Fruit fly (Drosophila melanogaster) whole organism, embryonic: ENCODE data around the gene CG46434.
A peak's percentile ranks its signal among the peaks of the same experiment; 100 is the strongest.

ENCODE experiments used
- Atf-2 ChIP-seq: fragments of 200-800 bp; sonication (Bioruptor generic); optimal IDR thresholded peaks from 2 replicates; lab custom pipeline; 2016; ENCODE audit warnings: missing biosample characterization, missing genetic modification characterization
- Awh ChIP-seq: fragments of 200-800 bp; sonication (Bioruptor generic); IDR thresholded peaks from 2 replicates; pipeline ENCODE4, ENCODE4 v1.3.6; 2022; ENCODE audit warnings: missing biosample characterization, missing genetic modification characterization
- CG10321 ChIP-seq: fragments of 200-800 bp; sonication (Bioruptor generic); IDR thresholded peaks from 2 replicates; pipeline ENCODE4 v1.3.6; 2022; ENCODE audit warnings: missing biosample characterization, missing genetic modification characterization
- CG12236 ChIP-seq: fragments of 200-800 bp; sonication (Bioruptor generic); optimal IDR thresholded peaks from 2 replicates; lab custom pipeline; 2016; ENCODE audit warnings: missing biosample characterization, missing genetic modification characterization
- CG12659 ChIP-seq: fragments of 200-800 bp; sonication (Bioruptor generic); optimal IDR thresholded peaks from 3 replicates; lab custom pipeline; 2017; ENCODE audit warnings: mild to moderate bottlenecking, missing biosample characterization, missing genetic modification reagents, missing genetic modification characterization
- CG15696 ChIP-seq: fragments of 200-800 bp; sonication (Bioruptor generic); optimal IDR thresholded peaks from 2 replicates; lab custom pipeline; 2019; ENCODE audit warnings: missing biosample characterization, mild to moderate bottlenecking, missing genetic modification characterization, moderate library complexity
- CG18476 ChIP-seq: fragments of 200-800 bp; sonication (Bioruptor generic); optimal IDR thresholded peaks from 2 replicates; lab custom pipeline; 2016; ENCODE audit warnings: missing biosample characterization, mild to moderate bottlenecking, missing genetic modification characterization
- CG2199 ChIP-seq: fragments of 200-800 bp; sonication (Bioruptor generic); IDR thresholded peaks from 3 replicates; pipeline ENCODE4 v1.3.6; 2022; ENCODE audit warnings: missing biosample characterization, missing genetic modification characterization
- CG2889 ChIP-seq: fragments of 200-800 bp; sonication (Bioruptor generic); IDR thresholded peaks from 3 replicates; pipeline ENCODE4 v1.3.6; 2022; ENCODE audit warnings: missing biosample characterization, missing genetic modification characterization
- CG33213 ChIP-seq: fragments of 200-800 bp; sonication (Bioruptor generic); optimal IDR thresholded peaks from 3 replicates; lab custom pipeline; 2016; ENCODE audit warnings: missing biosample characterization, missing genetic modification characterization
- CG3838 ChIP-seq: fragments of 200-800 bp; sonication (Bioruptor generic); optimal IDR thresholded peaks from 3 replicates; lab custom pipeline; 2016; ENCODE audit warnings: missing biosample characterization, missing genetic modification characterization
- CG4360 ChIP-seq: fragments of 200-800 bp; sonication (Bioruptor generic); IDR thresholded peaks from 2 replicates; pipeline ENCODE4 v1.3.6; 2022; ENCODE audit warnings: missing biosample characterization, missing genetic modification characterization
- CG7786 ChIP-seq: fragments of 200-800 bp; sonication (Bioruptor generic); optimal IDR thresholded peaks from 2 replicates; lab custom pipeline; 2016; ENCODE audit warnings: missing biosample characterization, missing genetic modification characterization
- CG8478 ChIP-seq: fragments of >200 bp; optimal IDR thresholded peaks from 2 replicates; lab custom pipeline; 2018
- CG8944 ChIP-seq: fragments of 200-800 bp; sonication (Bioruptor generic); optimal IDR thresholded peaks from 3 replicates; lab custom pipeline; 2016; ENCODE audit warnings: missing biosample characterization, missing genetic modification characterization
- CG9817 ChIP-seq: fragments of 200-800 bp; sonication (Bioruptor generic); optimal IDR thresholded peaks from 2 replicates; lab custom pipeline; 2018; ENCODE audit warnings: missing biosample characterization, mild to moderate bottlenecking, missing genetic modification characterization, moderate library complexity
- CrebB ChIP-seq: fragments of 200-800 bp; sonication (Bioruptor generic); optimal IDR thresholded peaks from 3 replicates; lab custom pipeline; 2018; ENCODE audit warnings: missing biosample characterization, mild to moderate bottlenecking, missing genetic modification characterization
- Dll ChIP-seq: fragments of 200-800 bp; sonication (Bioruptor generic); IDR thresholded peaks from 4 replicates; pipeline ENCODE4 v1.3.6; 2022; ENCODE audit warnings: missing biosample characterization, missing genetic modification characterization; ENCODE audit not compliant: partially characterized antibody
- E2f2 ChIP-seq: fragments of 200-800 bp; sonication (Bioruptor generic); IDR thresholded peaks from 2 replicates; pipeline ENCODE4 v1.3.6; 2022; ENCODE audit warnings: missing biosample characterization, missing genetic modification characterization
- ERR ChIP-seq: fragments of 200-800 bp; sonication (Bioruptor generic); optimal IDR thresholded peaks from 2 replicates; lab custom pipeline; 2016; ENCODE audit warnings: missing biosample characterization, missing genetic modification characterization
- Ets97D ChIP-seq: fragments of 200-800 bp; sonication (Bioruptor generic); optimal IDR thresholded peaks from 3 replicates; lab custom pipeline; 2016; ENCODE audit warnings: missing biosample characterization, missing genetic modification characterization
- Fer1 ChIP-seq: fragments of 200-800 bp; sonication (Bioruptor generic); optimal IDR thresholded peaks from 2 replicates; lab custom pipeline; 2017; ENCODE audit warnings: missing biosample characterization, mild to moderate bottlenecking, missing genetic modification characterization
- GATAe ChIP-seq: fragments of 200-800 bp; sonication (Bioruptor generic); conservative IDR thresholded peaks from 2 replicates; pipeline ENCODE4 v1.3.6; 2022; ENCODE audit warnings: missing biosample characterization, missing genetic modification characterization
- Hmr ChIP-seq: fragments of 200-800 bp; sonication (Bioruptor generic); optimal IDR thresholded peaks from 3 replicates; lab custom pipeline; 2017; ENCODE audit warnings: mild to moderate bottlenecking, missing biosample characterization, missing genetic modification reagents, missing genetic modification characterization
- Hr51 ChIP-seq, 2 experiments: fragments of 200-800 bp; sonication (Bioruptor generic); optimal IDR thresholded peaks; 2 replicates in 1 of 2; 3 replicates in 1 of 2; lab custom pipeline; 2016 to 2018; ENCODE audit warnings: missing biosample characterization in 2 of 2, missing genetic modification characterization in 2 of 2, mild to moderate bottlenecking in 1 of 2, moderate library complexity in 1 of 2
- Lim3 ChIP-seq: fragments of 200-800 bp; sonication (Bioruptor generic); IDR thresholded peaks from 2 replicates; pipeline ENCODE4 v1.3.6; 2022; ENCODE audit warnings: missing biosample characterization, missing genetic modification characterization
- Mes4 ChIP-seq: fragments of 200-800 bp; sonication (Bioruptor generic); optimal IDR thresholded peaks from 2 replicates; lab custom pipeline; 2016; ENCODE audit warnings: missing biosample characterization, missing genetic modification characterization
- Nf-YA ChIP-seq: fragments of 200-800 bp; sonication (Bioruptor generic); IDR thresholded peaks from 2 replicates; pipeline ENCODE4 v1.3.6; 2022; ENCODE audit warnings: missing biosample characterization, missing genetic modification characterization
- Nf-YC ChIP-seq: fragments of 200-800 bp; optimal IDR thresholded peaks from 3 replicates; lab custom pipeline; 2019; ENCODE audit warnings: missing biosample characterization, mild to moderate bottlenecking, missing genetic modification characterization, moderate library complexity
- Oli ChIP-seq: fragments of 200-800 bp; sonication (Bioruptor generic); optimal IDR thresholded peaks from 2 replicates; lab custom pipeline; 2018; ENCODE audit warnings: missing biosample characterization, mild to moderate bottlenecking, missing genetic modification characterization, moderate library complexity
- Pdp1 ChIP-seq, 2 experiments: fragments of 200-800 bp; sonication (Bioruptor generic); optimal IDR thresholded peaks; 3 replicates each; lab custom pipeline; 2016; ENCODE audit warnings: missing biosample characterization in 2 of 2, missing genetic modification characterization in 2 of 2, mild to moderate bottlenecking in 1 of 2, moderate library complexity in 1 of 2
- Poxn ChIP-seq: fragments of 200-800 bp; sonication (Bioruptor generic); IDR thresholded peaks from 2 replicates; pipeline ENCODE4 v1.3.6; 2022; ENCODE audit warnings: missing biosample characterization, missing genetic modification characterization
- Sox100B ChIP-seq: fragments of 200-800 bp; sonication (Bioruptor generic); optimal IDR thresholded peaks from 3 replicates; lab custom pipeline; 2018; ENCODE audit warnings: missing biosample characterization, mild to moderate bottlenecking, missing genetic modification characterization
- Spps ChIP-seq: fragments of 200-800 bp; sonication (Bioruptor generic); optimal IDR thresholded peaks from 2 replicates; lab custom pipeline; 2018; ENCODE audit warnings: missing biosample characterization, mild to moderate bottlenecking, missing genetic modification characterization
- Usf ChIP-seq: fragments of 200-800 bp; sonication (Bioruptor generic); optimal IDR thresholded peaks from 2 replicates; lab custom pipeline; 2017; ENCODE audit warnings: missing genotype, missing biosample characterization, missing genetic modification characterization
- aop ChIP-seq: fragments of 200-800 bp; sonication (Bioruptor generic); IDR thresholded peaks from 2 replicates; pipeline ENCODE4 v1.3.6; 2022; ENCODE audit warnings: missing biosample characterization, missing genetic modification characterization
- bigmax ChIP-seq: fragments of 200-800 bp; sonication (Bioruptor generic); optimal IDR thresholded peaks from 2 replicates; lab custom pipeline; 2018; ENCODE audit warnings: missing biosample characterization, mild to moderate bottlenecking, missing genetic modification characterization
- chm ChIP-seq: fragments of 200-800 bp; sonication (Bioruptor generic); IDR thresholded peaks from 2 replicates; pipeline ENCODE4 v1.3.6; 2022; ENCODE audit warnings: missing biosample characterization, missing genetic modification characterization
- gro ChIP-seq: fragments of 200-800 bp; sonication (Bioruptor generic); optimal IDR thresholded peaks from 2 replicates; lab custom pipeline; 2016; ENCODE audit warnings: missing biosample characterization, missing genetic modification characterization
- gsb-n ChIP-seq: fragments of 200-800 bp; sonication (Bioruptor generic); optimal IDR thresholded peaks from 3 replicates; lab custom pipeline; 2018; ENCODE audit warnings: missing biosample characterization, mild to moderate bottlenecking, missing genetic modification characterization
- hkb ChIP-seq, 2 experiments: fragments of 200-800 bp in 1 of 2; fragments of >200 bp in 1 of 2; sonication (Bioruptor generic) in 1 of 2; IDR thresholded peaks in 1 of 2; optimal IDR thresholded peaks in 1 of 2; 2 replicates each; pipeline versions ENCODE4 v1.3.6 to Lab custom; 2017 to 2022; ENCODE audit warnings: missing biosample characterization in 1 of 2, missing genetic modification characterization in 1 of 2
- kni ChIP-seq: fragments of 200-800 bp; sonication (Bioruptor generic); optimal IDR thresholded peaks from 3 replicates; lab custom pipeline; 2017; ENCODE audit warnings: mild to moderate bottlenecking, missing biosample characterization, missing genetic modification reagents, missing genetic modification characterization
- onecut ChIP-seq: fragments of 200-800 bp; sonication (Bioruptor generic); IDR thresholded peaks from 2 replicates; pipeline ENCODE4 v1.3.6; 2022; ENCODE audit warnings: missing biosample characterization, missing genetic modification characterization
- sisA ChIP-seq: fragments of 200-800 bp; sonication (Bioruptor generic); IDR thresholded peaks from 2 replicates; pipeline ENCODE4 v1.3.6; 2022; ENCODE audit warnings: missing biosample characterization, missing genetic modification characterization
- slou ChIP-seq: fragments of 200-800 bp; sonication (Bioruptor generic); optimal IDR thresholded peaks from 3 replicates; lab custom pipeline; 2016; ENCODE audit warnings: missing biosample characterization, missing genetic modification characterization
- stc ChIP-seq: fragments of 200-800 bp; sonication (Bioruptor generic); IDR thresholded peaks from 2 replicates; pipeline ENCODE4 v1.3.6; 2022; ENCODE audit warnings: missing biosample characterization, missing genetic modification characterization
- sug ChIP-seq: fragments of 200-800 bp; optimal IDR thresholded peaks from 2 replicates; lab custom pipeline; 2019; ENCODE audit warnings: missing biosample characterization, mild to moderate bottlenecking, missing genetic modification characterization, moderate library complexity
- tgo ChIP-seq: fragments of 200-800 bp; sonication (Bioruptor generic); IDR thresholded peaks from 3 replicates; pipeline ENCODE4 v1.3.6; 2022; ENCODE audit warnings: missing biosample characterization, missing genetic modification characterization
- vfl ChIP-seq: fragments of 200-800 bp; sonication (Bioruptor generic); optimal IDR thresholded peaks from 2 replicates; lab custom pipeline; 2016; ENCODE audit warnings: missing biosample characterization, missing genetic modification characterization
- zf30C ChIP-seq: fragments of 200-800 bp; sonication (Bioruptor generic); optimal IDR thresholded peaks from 3 replicates; lab custom pipeline; 2018; ENCODE audit warnings: missing biosample characterization, mild to moderate bottlenecking, missing genetic modification characterization
- zfh1 ChIP-seq: fragments of 200-800 bp; sonication (Bioruptor generic); IDR thresholded peaks from 3 replicates; pipeline ENCODE4 v1.3.6; 2022; ENCODE audit warnings: missing biosample characterization, missing genetic modification characterization

The CG46434 gene

DNA sequence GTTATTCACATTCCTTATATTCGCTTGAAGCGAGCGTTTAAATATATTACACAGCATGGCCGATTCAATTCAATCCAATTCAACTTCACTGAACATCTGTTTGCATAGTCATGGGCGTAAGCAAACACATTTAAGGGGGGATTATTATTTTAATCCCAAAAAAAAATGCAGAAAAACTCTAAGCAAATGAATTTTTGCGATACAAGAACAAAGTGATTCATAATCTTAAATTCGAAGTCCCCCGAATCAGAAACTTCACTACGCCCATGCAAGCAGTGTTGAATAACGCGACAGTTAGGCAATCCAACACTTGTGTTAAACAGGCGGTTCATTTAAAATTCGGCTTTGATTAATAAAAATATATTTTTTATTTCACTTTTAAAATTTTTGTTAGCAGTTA, 46.4 kb upstream of the CG46434 start, which contains the start of gene CG14100 (continued):
- TF ChIP-seq sug (tag; lab: Kevin White, UChicago) (peak; percentile 100), gsb-n (tag; lab: Kevin White, UChicago) (peak; percentile 100), hkb (optimal IDR thresholded peaks at IDR 0.05; lab: Kevin White, UChicago) (no peak), hkb (GFP tag; IDR thresholded peaks at IDR 0.05; lab: Robert Waterston, UW) (peak; percentile 100), aop (GFP tag; lab: Robert Waterston, UW) (peak; percentile 100), CG2889 (GFP tag; lab: Robert Waterston, UW) (peak; percentile 100), CG12236 (GFP tag; lab: Kevin White, UChicago) (peak; percentile 100), Poxn (GFP tag; lab: Robert Waterston, UW) (peak; percentile 100), CG9817 (tag; lab: Kevin White, UChicago) (peak; percentile 100), Atf-2 (GFP tag; lab: Kevin White, UChicago) (peak; percentile 100), gro (peak; percentile 100), Nf-YC (tag; lab: Kevin White, UChicago) (peak; percentile 97), CG7786 (GFP tag; lab: Kevin White, UChicago) (peak; percentile 100), vfl (peak; percentile 100), CG10321 (GFP tag; lab: Robert Waterston, UW) (peak; percentile 94), Spps (peak; percentile 100), Hmr (GFP tag; lab: Kevin White, UChicago) (peak; percentile 100), Sox100B (GFP tag; lab: Kevin White, UChicago) (peak; percentile 100), kni (peak; percentile 100), stc (GFP tag; lab: Robert Waterston, UW) (peak; percentile 100), E2f2 (GFP tag; lab: Robert Waterston, UW) (peak; percentile 100), GATAe (GFP tag; lab: Robert Waterston, UW) (peak; percentile 100), CG3838 (peak; percentile 100), Fer1 (GFP tag; lab: Kevin White, UChicago) (peak; percentile 100), slou (GFP tag; lab: Kevin White, UChicago) (peak; percentile 100), onecut (GFP tag; lab: Robert Waterston, UW) (peak; percentile 100), Nf-YA (GFP tag; lab: Robert Waterston, UW) (peak; percentile 100), sisA (peak; percentile 100), tgo (peak; percentile 100), CG15696 (tag; lab: Kevin White, UChicago) (peak; percentile 100), Usf (GFP tag; lab: Kevin White, UChicago) (peak; percentile 100), Oli (tag; lab: Kevin White, UChicago) (peak; percentile 100), CrebB (peak; percentile 100), zfh1 (peak; percentile 100), Dll (GFP tag; lab: Robert Waterston, UW) (0 out of 4 replicates have a peak, but pooled peaks have one; percentile 52), CG33213 (peak; percentile 100), zf30C (GFP tag; lab: Kevin White, UChicago) (peak; percentile 90), chm (peak; percentile 100), CG4360 (peak; percentile 98), Hr51 (GFP tag; optimal IDR thresholded peaks at IDR 0.05; lab: Kevin White, UChicago) (peak; percentile 100), Awh (GFP tag; lab: Robert Waterston, UW) (peak; percentile 100), CG8478 (lab: Kevin White, UChicago) (no peak), CG8944 (GFP tag; lab: Kevin White, UChicago) (peak; percentile 100), CG12659 (GFP tag; lab: Kevin White, UChicago) (peak; percentile 100), Ets97D (peak; percentile 98), CG2199 (GFP tag; lab: Robert Waterston, UW) (peak; percentile 100), Mes4 (GFP tag; lab: Kevin White, UChicago) (peak; percentile 100), Pdp1 (GFP tag; optimal IDR thresholded peaks at IDR 0.05; lab: Kevin White, UChicago) (peak; percentile 100), bigmax (peak; percentile 95), ERR (peak; percentile 100), CG18476 (peak; percentile 100), Lim3 (peak; percentile 100)
